Fruit fly (Drosophila melanogaster) ovary, adult (tissue): ENCODE data around the gene CG32445.
A peak's percentile ranks its signal among the peaks of the same experiment; 100 is the strongest.

Experiments
- CG17801 ChIP-seq: fragments of 200-800 bp; optimal IDR thresholded peaks from 2 replicates; lab custom pipeline; 2019; ENCODE audit warnings: missing biosample characterization, mild to moderate bottlenecking, missing genetic modification characterization, moderate library complexity; ENCODE audit not compliant: partially characterized antibody

Gene CG32445

dm6 chr3L:21639059-21639458 lies at the start of gene CG32445:
Gene CG32445, plus strand, starts transcription at chr3L:21639359.
- no peak for TF ChIP-seq CG17801

- no peak for TF ChIP-seq CG17801
These were observed 47.9 kb upstream of the CG32445 start for dm6 chr3L:21591247-21591646.

- no peak for TF ChIP-seq CG17801
These were observed 44.8 kb upstream of the CG32445 start for dm6 chr3L:21594408-21594807.

- TF ChIP-seq CG17801, result no peak
These were observed 40.8 kb upstream of the CG32445 start for dm6 chr3L:21598337-21598736.

- TF ChIP-seq CG17801, result no peak
These were observed 36.9 kb upstream of the CG32445 start for dm6 chr3L:21602275-21602674.

dm6 chr3L:21604265-21604664 lies 34.9 kb upstream of the CG32445 start:
- TF ChIP-seq CG17801, result no peak

- TF ChIP-seq CG17801, result no peak
These were observed 28.6 kb upstream of the CG32445 start for dm6 chr3L:21610535-21610934.

- TF ChIP-seq CG17801, result no peak
These were observed 21.8 kb upstream of the CG32445 start, which contains the start of the genes S1P and CG11307 for dm6 chr3L:21617354-21617753. Gene S1P, minus strand, starts transcription at chr3L:21617376. Gene CG11307, plus strand, starts transcription at chr3L:21617623.

- no peak for TF ChIP-seq CG17801
These were observed 13.6 kb upstream of the CG32445 start, which contains the start of the genes CG7166 and Alg11 for dm6 chr3L:21625547-21625946. Gene CG7166, minus strand, starts transcription at chr3L:21625647. Gene Alg11, plus strand, starts transcription at chr3L:21625806.

dm6 chr3L:21626036-21626614 lies 13.0 kb upstream of the CG32445 start:
- TF ChIP-seq CG17801, result no peak

dm6 chr3L:21634152-21634689 lies 4.9 kb upstream of the CG32445 start, which contains the start of gene MED1:
Gene MED1, minus strand, starts transcription at chr3L:21634446.
- TF ChIP-seq CG17801, result no peak

dm6 chr3L:21635208-21635607 lies 4.0 kb upstream of the CG32445 start, which contains the start of gene ORMDL:
Gene ORMDL, plus strand, starts transcription at chr3L:21635305.
- no peak for TF ChIP-seq CG17801

- TF ChIP-seq CG17801, result no peak
These were observed 2.7 kb upstream of the CG32445 start, which contains the start of gene CG32444 for dm6 chr3L:21636265-21636993. Gene CG32444, plus strand, starts transcription at chr3L:21636947.

dm6 chr3L:21640815-21641214 lies 1.7 kb downstream of the CG32445 start, which contains the start of gene Atox1:
Gene Atox1, plus strand, starts transcription at chr3L:21640995.
- peak; percentile 54 for TF ChIP-seq CG17801

- TF ChIP-seq CG17801, result no peak
These were observed 3.9 kb downstream of the CG32445 start for dm6 chr3L:21642908-21643572.

dm6 chr3L:21644176-21644575 lies 5.0 kb downstream of the CG32445 start:
- no peak for TF ChIP-seq CG17801

dm6 chr3L:21644607-21645006 lies 5.4 kb downstream of the CG32445 start, which contains the start of gene CG43980:
Gene CG43980, plus strand, starts transcription at chr3L:21644958.
- TF ChIP-seq CG17801, result no peak
